Worm (Caenorhabditis elegans): ENCODE measurements around the gene lab-2.

DNA sequence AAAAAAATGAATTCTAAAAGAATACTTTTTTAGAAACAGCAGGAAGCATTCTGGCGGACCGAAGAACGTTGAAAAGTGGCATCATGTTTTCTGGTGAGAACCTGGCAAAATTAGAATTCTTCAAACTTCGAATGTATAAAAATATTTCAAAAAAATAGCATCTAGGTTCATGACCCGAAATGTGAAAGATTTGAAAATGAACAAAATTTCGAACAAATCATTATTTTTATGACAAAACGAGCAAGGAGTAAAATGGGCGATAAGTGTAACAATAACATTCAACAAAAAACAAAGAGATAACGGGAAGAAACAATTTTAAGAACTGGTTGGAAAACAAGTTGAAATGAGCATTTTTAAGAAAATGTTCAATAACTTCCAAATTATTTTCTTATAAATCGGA, 54.1 kb downstream of the lab-2 start, which contains the start of gene psd-1:
- no peak for TF ChIP-seq xbp-1 (tag; optimal IDR thresholded peaks at IDR 0.05)
- no peak for TF ChIP-seq elt-3 (tag; optimal IDR thresholded peaks at IDR 0.05)
- no peak for TF ChIP-seq lin-39 (tag; optimal IDR thresholded peaks at IDR 0.05)
- no peak for TF ChIP-seq fos-1 (tag; optimal IDR thresholded peaks at IDR 0.05)
